Fruit fly (Drosophila melanogaster) whole organism, pupa: ENCODE results near the gene SLC5A11.

Source experiments
- CG10348 ChIP-seq: fragments of 200-800 bp; sonication (Bioruptor generic); IDR thresholded peaks from 2 replicates; pipeline ENCODE4 v1.3.6; 2022; ENCODE audit warnings: missing biosample characterization, missing genetic modification characterization
- CG12605 ChIP-seq: fragments of 200-800 bp; sonication (Bioruptor generic); IDR thresholded peaks from 2 replicates; pipeline ENCODE4 v1.3.6; 2022; ENCODE audit warnings: missing biosample characterization, missing genetic modification characterization
- CG13204 ChIP-seq: fragments of 200-800 bp; sonication (Bioruptor generic); optimal IDR thresholded peaks from 2 replicates; lab custom pipeline; 2018; ENCODE audit warnings: missing biosample characterization, mild to moderate bottlenecking, missing genetic modification characterization, moderate library complexity
- CG14655 ChIP-seq: fragments of 200-800 bp; sonication (Bioruptor generic); optimal IDR thresholded peaks from 3 replicates; lab custom pipeline; 2017; ENCODE audit warnings: mild to moderate bottlenecking, missing biosample characterization, missing genetic modification reagents, missing genetic modification characterization
- CG15710 ChIP-seq: fragments of 200-800 bp; sonication (Bioruptor generic); optimal IDR thresholded peaks from 2 replicates; lab custom pipeline; 2018; ENCODE audit warnings: missing biosample characterization, mild to moderate bottlenecking, missing genetic modification characterization, moderate library complexity
- CG17806 ChIP-seq: fragments of 200-800 bp; sonication (Bioruptor generic); optimal IDR thresholded peaks from 2 replicates; lab custom pipeline; 2018; ENCODE audit warnings: missing biosample characterization, mild to moderate bottlenecking, missing genetic modification characterization, moderate library complexity
- CG32121 ChIP-seq: fragments of 200-800 bp; sonication (Bioruptor generic); IDR thresholded peaks from 2 replicates; pipeline ENCODE4 v1.3.6; 2022; ENCODE audit warnings: missing biosample characterization, missing genetic modification characterization
- CG34367 ChIP-seq: fragments of 200-800 bp; sonication (Bioruptor generic); optimal IDR thresholded peaks from 2 replicates; lab custom pipeline; 2018; ENCODE audit warnings: missing biosample characterization, mild to moderate bottlenecking, missing genetic modification characterization
- CG4496 ChIP-seq: fragments of 200-800 bp; sonication (Bioruptor generic); IDR thresholded peaks from 3 replicates; pipeline ENCODE4 v1.3.6; 2022; ENCODE audit warnings: missing biosample characterization, missing genetic modification characterization
- CG8159 ChIP-seq: fragments of 200-800 bp; sonication (Bioruptor generic); optimal IDR thresholded peaks from 3 replicates; lab custom pipeline; 2018; ENCODE audit warnings: missing biosample characterization, mild to moderate bottlenecking, missing genetic modification characterization, moderate library complexity
- CG8301 ChIP-seq: fragments of 200-800 bp; sonication (Bioruptor generic); optimal IDR thresholded peaks from 2 replicates; lab custom pipeline; 2018; ENCODE audit warnings: missing biosample characterization, mild to moderate bottlenecking, missing genetic modification characterization
- CG9948 ChIP-seq: fragments of 200-800 bp; sonication (Bioruptor generic); optimal IDR thresholded peaks from 2 replicates; lab custom pipeline; 2018; ENCODE audit warnings: missing biosample characterization, mild to moderate bottlenecking, missing genetic modification characterization, moderate library complexity
- D1 ChIP-seq: fragments of 200-800 bp; sonication (Bioruptor generic); optimal IDR thresholded peaks from 2 replicates; lab custom pipeline; 2018; ENCODE audit warnings: missing biosample characterization, mild to moderate bottlenecking, missing genetic modification characterization, moderate library complexity
- EcR ChIP-seq: fragments of 200-800 bp; sonication (Bioruptor generic); optimal IDR thresholded peaks from 3 replicates; lab custom pipeline; 2019; ENCODE audit warnings: missing biosample characterization, missing genetic modification characterization, mild to moderate bottlenecking, moderate library complexity, missing genetic modification reagents
- Ets98B ChIP-seq: fragments of 200-800 bp; sonication (Bioruptor generic); IDR thresholded peaks from 2 replicates; pipeline ENCODE4 v1.3.6; 2022; ENCODE audit warnings: missing biosample characterization, missing genetic modification characterization
- Pif1A ChIP-seq: fragments of 200-800 bp; sonication (Bioruptor generic); optimal IDR thresholded peaks from 3 replicates; lab custom pipeline; 2016; ENCODE audit warnings: missing biosample characterization, missing genetic modification characterization
- Pif1B ChIP-seq: fragments of 200-800 bp; sonication (Bioruptor generic); optimal IDR thresholded peaks from 3 replicates; lab custom pipeline; 2016; ENCODE audit warnings: missing biosample characterization, missing genetic modification characterization
- Snoo ChIP-seq: fragments of 200-800 bp; sonication (Bioruptor generic); optimal IDR thresholded peaks from 3 replicates; lab custom pipeline; 2017; ENCODE audit warnings: missing biosample characterization, mild to moderate bottlenecking, missing genetic modification characterization, inconsistent platforms
- fd96Ca ChIP-seq: fragments of 200-800 bp; sonication (Bioruptor generic); IDR thresholded peaks from 3 replicates; pipeline ENCODE4 v1.3.6; 2022; ENCODE audit warnings: missing biosample characterization, missing genetic modification characterization
- gl ChIP-seq: fragments of 200-800 bp; sonication (Bioruptor generic); optimal IDR thresholded peaks from 2 replicates; lab custom pipeline; 2018; ENCODE audit warnings: missing biosample characterization, mild to moderate bottlenecking, missing genetic modification characterization
- rn ChIP-seq: fragments of 200-800 bp; sonication (Bioruptor generic); IDR thresholded peaks from 2 replicates; pipeline ENCODE4 v1.3.6; 2022; ENCODE audit warnings: missing biosample characterization, missing genetic modification characterization

Gene SLC5A11

dm6 chr2L:8162307-8163024, 42.5 kb downstream of the SLC5A11 start, which contains the start of gene Acbp1:
Gene Acbp1, minus strand, starts transcription at chr2L:8162452.
- TF ChIP-seq CG34367 (tag; lab: Kevin White, UChicago) (peak; percentile 96), Pif1B (GFP tag; lab: Kevin White, UChicago) (peak; percentile 98), CG13204 (GFP tag; lab: Kevin White, UChicago) (peak; percentile 93), CG10348 (GFP tag; lab: Robert Waterston, UW) (peak; percentile 54; the same call in 1 of the 2 replicates), CG15710 (peak; percentile 97), CG12605 (GFP tag; lab: Robert Waterston, UW) (peak; percentile 91), rn (peak; percentile 56), gl (tag; lab: Kevin White, UChicago) (peak; percentile 93), CG17806 (tag; lab: Kevin White, UChicago) (peak; percentile 97), CG9948 (tag; lab: Kevin White, UChicago) (peak; percentile 95), CG4496 (GFP tag; lab: Robert Waterston, UW) (peak; percentile 97), CG8159 (tag; lab: Kevin White, UChicago) (peak; percentile 99), CG8301 (tag; lab: Kevin White, UChicago) (peak; percentile 98), Pif1A (GFP tag; lab: Kevin White, UChicago) (peak; percentile 95), CG14655 (peak; percentile 97), Ets98B (GFP tag; lab: Robert Waterston, UW) (peak; percentile 96), fd96Ca (GFP tag; lab: Robert Waterston, UW) (peak; percentile 89), CG32121 (GFP tag; lab: Robert Waterston, UW) (peak; percentile 93), Snoo (peak; percentile 97), D1 (tag; lab: Kevin White, UChicago) (peak; percentile 96), EcR (GFP tag; lab: Kevin White, UChicago) (peak; percentile 87)

dm6 chr2L:8161994-8162306, 43.0 kb downstream of the SLC5A11 start:
- TF ChIP-seq Pif1A (GFP tag; lab: Kevin White, UChicago) (no peak), Snoo (no peak), CG15710 (no peak), CG12605 (GFP tag; lab: Robert Waterston, UW) (no peak), CG8301 (tag; lab: Kevin White, UChicago) (no peak), D1 (tag; lab: Kevin White, UChicago) (no peak), EcR (GFP tag; lab: Kevin White, UChicago) (peak; percentile 99), CG17806 (tag; lab: Kevin White, UChicago) (no peak)

dm6 chr2L:8159498-8159897, 45.4 kb downstream of the SLC5A11 start, which contains the start of the genes PAPLA1 and Rbsn-5:
Gene PAPLA1, minus strand, starts transcription at chr2L:8159638.
Gene Rbsn-5, plus strand, starts transcription at chr2L:8159832.
- TF ChIP-seq CG9948 (tag; lab: Kevin White, UChicago) = peak; percentile 91
- TF ChIP-seq gl (tag; lab: Kevin White, UChicago) = peak; percentile 75
- peak; percentile 92 for TF ChIP-seq CG8159 (tag; lab: Kevin White, UChicago)
- TF ChIP-seq Snoo = peak; percentile 90
- peak; percentile 80 for TF ChIP-seq CG32121 (GFP tag; lab: Robert Waterston, UW)
- peak; percentile 69; the same call in 1 of the 2 replicates for TF ChIP-seq CG10348 (GFP tag; lab: Robert Waterston, UW)
- peak; percentile 87 for TF ChIP-seq CG34367 (tag; lab: Kevin White, UChicago)
- peak; percentile 92 for TF ChIP-seq fd96Ca (GFP tag; lab: Robert Waterston, UW)
- TF ChIP-seq CG15710 = peak; percentile 90
- peak; percentile 94 for TF ChIP-seq Pif1A (GFP tag; lab: Kevin White, UChicago)
- peak; percentile 92 for TF ChIP-seq rn
- TF ChIP-seq Pif1B (GFP tag; lab: Kevin White, UChicago) = peak; percentile 88
- TF ChIP-seq CG17806 (tag; lab: Kevin White, UChicago) = peak; percentile 94
- peak; percentile 87 for TF ChIP-seq Ets98B (GFP tag; lab: Robert Waterston, UW)
- TF ChIP-seq CG13204 (GFP tag; lab: Kevin White, UChicago) = peak; percentile 59
- peak; percentile 76 for TF ChIP-seq CG12605 (GFP tag; lab: Robert Waterston, UW)
- peak; percentile 72 for TF ChIP-seq D1 (tag; lab: Kevin White, UChicago)
- TF ChIP-seq EcR (GFP tag; lab: Kevin White, UChicago) = peak; percentile 68
- peak; percentile 89 for TF ChIP-seq CG4496 (GFP tag; lab: Robert Waterston, UW)
- peak; percentile 90 for TF ChIP-seq CG8301 (tag; lab: Kevin White, UChicago)
- peak; percentile 89 for TF ChIP-seq CG14655
- TF ChIP-seq, all 21 proteins: peak for 21

- TF ChIP-seq CG14655 = no peak
- no peak for TF ChIP-seq CG8159 (tag; lab: Kevin White, UChicago)
- TF ChIP-seq Pif1A (GFP tag; lab: Kevin White, UChicago) = no peak
- TF ChIP-seq D1 (tag; lab: Kevin White, UChicago) = no peak
- no peak for TF ChIP-seq Snoo
- TF ChIP-seq Pif1B (GFP tag; lab: Kevin White, UChicago) = no peak
- TF ChIP-seq CG10348 (GFP tag; lab: Robert Waterston, UW) = no peak
- TF ChIP-seq CG8301 (tag; lab: Kevin White, UChicago) = no peak
- TF ChIP-seq gl (tag; lab: Kevin White, UChicago) = no peak
- TF ChIP-seq CG13204 (GFP tag; lab: Kevin White, UChicago) = no peak
- no peak for TF ChIP-seq fd96Ca (GFP tag; lab: Robert Waterston, UW)
Measured at dm6 chr2L:8157166-8157565, 47.8 kb downstream of the SLC5A11 start.

- TF ChIP-seq CG14655 (peak; percentile 65), CG12605 (GFP tag; lab: Robert Waterston, UW) (peak; percentile 68; the same call in 1 of the 2 replicates), Ets98B (GFP tag; lab: Robert Waterston, UW) (peak; percentile 64; the same call in 1 of the 2 replicates), Pif1A (GFP tag; lab: Kevin White, UChicago) (peak; percentile 63), Pif1B (GFP tag; lab: Kevin White, UChicago) (peak; percentile 49), EcR (GFP tag; lab: Kevin White, UChicago) (no peak), CG10348 (GFP tag; lab: Robert Waterston, UW) (no peak), CG15710 (peak; percentile 52), rn (0 out of 2 replicates have a peak, but pooled peaks have one; percentile 43), CG34367 (tag; lab: Kevin White, UChicago) (peak; percentile 30), CG13204 (GFP tag; lab: Kevin White, UChicago) (no peak), CG32121 (GFP tag; lab: Robert Waterston, UW) (peak; percentile 77), CG9948 (tag; lab: Kevin White, UChicago) (peak; percentile 39), CG8159 (tag; lab: Kevin White, UChicago) (peak; percentile 54), CG17806 (tag; lab: Kevin White, UChicago) (peak; percentile 57), Snoo (peak; percentile 47), gl (tag; lab: Kevin White, UChicago) (peak; percentile 12), CG8301 (tag; lab: Kevin White, UChicago) (peak; percentile 59), CG4496 (GFP tag; lab: Robert Waterston, UW) (peak; percentile 81), fd96Ca (GFP tag; lab: Robert Waterston, UW) (peak; percentile 73), D1 (tag; lab: Kevin White, UChicago) (no peak)
Measured at dm6 chr2L:8156682-8157081, 48.2 kb downstream of the SLC5A11 start.
